Worm (Caenorhabditis elegans) whole organism, L4 larva: ENCODE measurements around the gene tin-9.2.

Source experiments
- F37D6.2 ChIP-seq: sonication (generic microtip); optimal IDR thresholded peaks from 2 replicates; lab custom pipeline; 2016; ENCODE audit warnings: mild to moderate bottlenecking, missing genetic modification characterization, missing compliant biosample characterization
- ama-1 ChIP-seq: fragments of 150-350 bp; optimal IDR thresholded peaks from 2 replicates; lab custom pipeline; 2014; ENCODE audit warnings: inconsistent platforms, mixed read lengths
- mes-2 ChIP-seq: sonication (generic microtip); optimal IDR thresholded peaks from 2 replicates; lab custom pipeline; 2016; ENCODE audit warnings: missing genotype, mild to moderate bottlenecking, missing genetic modification characterization, missing compliant biosample characterization; ENCODE audit not compliant: poor library complexity, severe bottlenecking
- nhr-42 ChIP-seq: fragments of 200-800 bp; sonication (Bioruptor generic); IDR thresholded peaks from 2 replicates; pipeline ENCODE4 v1.3.6; 2022; ENCODE audit warnings: missing genetic modification characterization, missing compliant biosample characterization

DNA sequence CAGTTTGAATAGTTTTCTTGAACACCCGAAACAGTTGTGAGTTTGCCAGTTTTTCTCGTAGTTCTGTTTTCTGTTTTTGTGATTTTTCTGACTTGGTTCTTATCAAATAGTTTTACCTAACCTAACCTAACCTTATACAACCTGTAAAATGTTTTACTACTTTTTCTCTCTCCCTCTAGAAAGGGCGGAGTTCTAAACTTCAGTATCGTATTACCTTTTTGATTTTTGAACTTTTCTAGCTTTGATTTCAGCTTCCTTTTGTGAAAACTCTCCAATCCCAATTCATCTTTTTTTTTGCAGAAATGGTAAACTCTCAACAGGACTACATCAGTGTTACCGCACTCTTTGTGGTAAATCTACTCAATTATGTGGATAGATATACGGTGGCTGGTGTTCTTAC, 12.1 kb upstream of the tin-9.2 start, which contains the start of gene spin-2:
- TF ChIP-seq F37D6.2 (tag; lab: Kevin White, UChicago) (no peak), ama-1 (lab: Kevin White, UChicago) (no peak), nhr-42 (GFP tag; lab: Robert Waterston, UW) (no peak), mes-2 (tag; lab: Kevin White, UChicago) (no peak)
